Fruit fly (Drosophila melanogaster) whole organism, embryonic: ENCODE measurements around the gene CG12310.
A peak's percentile ranks its signal among the peaks of the same experiment; 100 is the strongest.

Experiments used
- Abd-B ChIP-seq: fragments of 200-800 bp; sonication (Bioruptor generic); optimal IDR thresholded peaks from 2 replicates; lab custom pipeline; 2018; ENCODE audit warnings: missing biosample characterization, mild to moderate bottlenecking, missing genetic modification characterization, moderate library complexity
- Atf3 ChIP-seq: fragments of 200-800 bp; sonication (Bioruptor generic); optimal IDR thresholded peaks from 3 replicates; lab custom pipeline; 2016; ENCODE audit warnings: missing biosample characterization, missing genetic modification characterization
- Blimp-1 ChIP-seq: fragments of 200-800 bp; sonication (Bioruptor generic); optimal IDR thresholded peaks from 3 replicates; lab custom pipeline; 2018; ENCODE audit warnings: missing biosample characterization, missing genetic modification characterization, mild to moderate bottlenecking, moderate library complexity, missing genetic modification reagents
- C15 ChIP-seq: fragments of 200-800 bp; sonication (Bioruptor generic); IDR thresholded peaks from 3 replicates; pipeline ENCODE4 v1.3.6; 2022; ENCODE audit warnings: missing biosample characterization, missing genetic modification characterization
- CG11085 ChIP-seq: fragments of 200-800 bp; sonication (Bioruptor generic); IDR thresholded peaks from 2 replicates; pipeline ENCODE4 v1.3.6; 2022; ENCODE audit warnings: missing biosample characterization, missing genetic modification characterization
- CG12659 ChIP-seq: fragments of 200-800 bp; sonication (Bioruptor generic); optimal IDR thresholded peaks from 3 replicates; lab custom pipeline; 2017; ENCODE audit warnings: mild to moderate bottlenecking, missing biosample characterization, missing genetic modification reagents, missing genetic modification characterization
- CG13775 ChIP-seq: fragments of 200-800 bp; sonication (Bioruptor generic); optimal IDR thresholded peaks from 3 replicates; lab custom pipeline; 2017; ENCODE audit warnings: missing biosample characterization, mild to moderate bottlenecking, missing genetic modification characterization
- CG14441 ChIP-seq: fragments of 200-800 bp; sonication (Bioruptor generic); IDR thresholded peaks from 2 replicates; pipeline ENCODE4 v1.3.6; 2022; ENCODE audit warnings: missing biosample characterization, missing genetic modification characterization
- CG14667 ChIP-seq: fragments of 200-800 bp; sonication (Bioruptor generic); IDR thresholded peaks from 2 replicates; pipeline ENCODE4 v1.3.6; 2022; ENCODE audit warnings: missing biosample characterization, missing genetic modification characterization
- CG14965 ChIP-seq: fragments of 200-800 bp; sonication (Bioruptor generic); optimal IDR thresholded peaks from 2 replicates; lab custom pipeline; 2016; ENCODE audit warnings: missing biosample characterization, missing genetic modification characterization, borderline replicate concordance
- CG15073 ChIP-seq: fragments of 200-800 bp; sonication (Bioruptor generic); optimal IDR thresholded peaks from 2 replicates; lab custom pipeline; 2016; ENCODE audit warnings: missing biosample characterization, missing genetic modification characterization
- CG2199 ChIP-seq: fragments of 200-800 bp; sonication (Bioruptor generic); IDR thresholded peaks from 3 replicates; pipeline ENCODE4 v1.3.6; 2022; ENCODE audit warnings: missing biosample characterization, missing genetic modification characterization
- CG2712 ChIP-seq: fragments of 200-800 bp; optimal IDR thresholded peaks from 3 replicates; lab custom pipeline; 2019; ENCODE audit warnings: missing biosample characterization, mild to moderate bottlenecking, missing genetic modification characterization, moderate library complexity
- CG2875 ChIP-seq: fragments of 200-800 bp; sonication (Bioruptor generic); optimal IDR thresholded peaks from 2 replicates; lab custom pipeline; 2017; ENCODE audit warnings: missing biosample characterization, mild to moderate bottlenecking, missing genetic modification characterization, missing genetic modification reagents
- CG3065 ChIP-seq: fragments of 200-800 bp; sonication (Bioruptor generic); optimal IDR thresholded peaks from 2 replicates; lab custom pipeline; 2016; ENCODE audit warnings: missing biosample characterization, missing genetic modification characterization
- CG31365 ChIP-seq: fragments of 200-800 bp; sonication (Bioruptor generic); optimal IDR thresholded peaks from 2 replicates; lab custom pipeline; 2018; ENCODE audit warnings: missing biosample characterization, mild to moderate bottlenecking, missing genetic modification characterization
- CG3281 ChIP-seq: fragments of 200-800 bp; sonication (Bioruptor generic); optimal IDR thresholded peaks from 3 replicates; lab custom pipeline; 2017; ENCODE audit warnings: missing biosample characterization, mild to moderate bottlenecking, missing genetic modification characterization
- CG34376 ChIP-seq: fragments of 200-800 bp; sonication (Bioruptor generic); optimal IDR thresholded peaks from 2 replicates; lab custom pipeline; 2018; ENCODE audit warnings: missing biosample characterization, mild to moderate bottlenecking, missing genetic modification characterization
- CG4707 ChIP-seq: fragments of 200-800 bp; sonication (Bioruptor generic); optimal IDR thresholded peaks from 2 replicates; lab custom pipeline; 2018; ENCODE audit warnings: missing biosample characterization, mild to moderate bottlenecking, missing genetic modification characterization, moderate library complexity
- CG6854 ChIP-seq: fragments of 200-800 bp; sonication (Bioruptor generic); optimal IDR thresholded peaks from 3 replicates; lab custom pipeline; 2017; ENCODE audit warnings: missing biosample characterization, mild to moderate bottlenecking, missing genetic modification characterization
- CG8290 ChIP-seq, 3 experiments: fragments of 200-800 bp; sonication (Bioruptor generic); optimal IDR thresholded peaks; 2 replicates each; lab custom pipeline; 2016 to 2019; ENCODE audit warnings: missing biosample characterization in 3 of 3, missing genetic modification characterization in 3 of 3, mild to moderate bottlenecking in 2 of 3, moderate library complexity in 1 of 3
- CG8765 ChIP-seq: fragments of 200-800 bp; sonication (Bioruptor generic); IDR thresholded peaks from 2 replicates; pipeline ENCODE4 v1.3.6; 2022; ENCODE audit warnings: missing biosample characterization, missing genetic modification characterization
- D19A ChIP-seq: fragments of 200-800 bp; optimal IDR thresholded peaks from 3 replicates; lab custom pipeline; 2019; ENCODE audit warnings: missing biosample characterization, mild to moderate bottlenecking, missing genetic modification characterization, moderate library complexity
- Doc2 ChIP-seq: fragments of 200-800 bp; sonication (Bioruptor generic); IDR thresholded peaks from 2 replicates; pipeline ENCODE4 v1.3.6; 2022; ENCODE audit warnings: missing biosample characterization, missing genetic modification characterization
- Drgx ChIP-seq: fragments of 200-800 bp; sonication (Bioruptor generic); IDR thresholded peaks from 2 replicates; pipeline ENCODE4 v1.3.6; 2022; ENCODE audit warnings: missing biosample characterization, missing genetic modification characterization
- Fer3 ChIP-seq: fragments of 200-800 bp; sonication (Bioruptor generic); optimal IDR thresholded peaks from 2 replicates; lab custom pipeline; 2018; ENCODE audit warnings: missing biosample characterization, mild to moderate bottlenecking, missing genetic modification characterization, moderate library complexity
- Hr51 ChIP-seq, 2 experiments: fragments of 200-800 bp; sonication (Bioruptor generic); optimal IDR thresholded peaks; 2 replicates in 1 of 2; 3 replicates in 1 of 2; lab custom pipeline; 2016 to 2018; ENCODE audit warnings: missing biosample characterization in 2 of 2, missing genetic modification characterization in 2 of 2, mild to moderate bottlenecking in 1 of 2, moderate library complexity in 1 of 2
- Lim3 ChIP-seq: fragments of 200-800 bp; sonication (Bioruptor generic); IDR thresholded peaks from 2 replicates; pipeline ENCODE4 v1.3.6; 2022; ENCODE audit warnings: missing biosample characterization, missing genetic modification characterization
- Mrtf ChIP-seq: fragments of 200-800 bp; sonication (Bioruptor generic); IDR thresholded peaks from 3 replicates; pipeline ENCODE4 v1.3.6; 2022; ENCODE audit warnings: missing biosample characterization, missing genetic modification characterization
- Nf-YB ChIP-seq: fragments of 200-800 bp; sonication (Bioruptor generic); optimal IDR thresholded peaks from 3 replicates; lab custom pipeline; 2019; ENCODE audit warnings: missing biosample characterization, mild to moderate bottlenecking, missing genetic modification characterization, moderate library complexity
- Nf-YC ChIP-seq: fragments of 200-800 bp; optimal IDR thresholded peaks from 3 replicates; lab custom pipeline; 2019; ENCODE audit warnings: missing biosample characterization, mild to moderate bottlenecking, missing genetic modification characterization, moderate library complexity
- Optix ChIP-seq: fragments of 200-800 bp; sonication (Bioruptor generic); IDR thresholded peaks from 3 replicates; pipeline ENCODE4 v1.3.6; 2022; ENCODE audit warnings: missing biosample characterization, missing genetic modification characterization
- br ChIP-seq: fragments of >200 bp; optimal IDR thresholded peaks from 2 replicates; lab custom pipeline; 2017
- crc ChIP-seq: fragments of 200-800 bp; sonication (Bioruptor generic); optimal IDR thresholded peaks from 2 replicates; lab custom pipeline; 2016; ENCODE audit warnings: missing biosample characterization, missing genetic modification characterization
- cwo ChIP-seq: fragments of 200-800 bp; sonication (Bioruptor generic); optimal IDR thresholded peaks from 3 replicates; lab custom pipeline; 2017; ENCODE audit warnings: missing biosample characterization, missing genetic modification characterization, mild to moderate bottlenecking, moderate library complexity, missing genetic modification reagents
- dpn ChIP-seq, 2 experiments: fragments of 200-800 bp; sonication (Bioruptor generic); optimal IDR thresholded peaks; 3 replicates each; lab custom pipeline; 2016; ENCODE audit warnings: missing biosample characterization in 2 of 2, missing genetic modification characterization in 2 of 2
- ewg ChIP-seq: fragments of 200-800 bp; sonication (Bioruptor generic); optimal IDR thresholded peaks from 3 replicates; lab custom pipeline; 2017; ENCODE audit warnings: mild to moderate bottlenecking, missing biosample characterization, missing genetic modification reagents, missing genetic modification characterization
- fu2 ChIP-seq: fragments of 200-800 bp; sonication (Bioruptor generic); optimal IDR thresholded peaks from 2 replicates; lab custom pipeline; 2016; ENCODE audit warnings: missing biosample characterization, missing genetic modification characterization
- kay ChIP-seq: fragments of 200-800 bp; sonication (Bioruptor generic); optimal IDR thresholded peaks from 2 replicates; lab custom pipeline; 2016; ENCODE audit warnings: missing biosample characterization, missing genetic modification characterization
- klu ChIP-seq: fragments of 200-800 bp; sonication (Bioruptor generic); IDR thresholded peaks from 2 replicates; pipeline ENCODE4 v1.3.6; 2022; ENCODE audit warnings: missing biosample characterization, missing genetic modification characterization
- maf-S ChIP-seq: fragments of 200-800 bp; sonication (Bioruptor generic); optimal IDR thresholded peaks from 2 replicates; lab custom pipeline; 2016; ENCODE audit warnings: missing biosample characterization, missing genetic modification characterization
- mam ChIP-seq: fragments of 200-800 bp; sonication (Bioruptor generic); optimal IDR thresholded peaks from 3 replicates; lab custom pipeline; 2016; ENCODE audit warnings: missing biosample characterization, missing genetic modification characterization
- nom ChIP-seq: fragments of 200-800 bp; sonication (Bioruptor generic); optimal IDR thresholded peaks from 2 replicates; lab custom pipeline; 2017; ENCODE audit warnings: missing biosample characterization, missing genetic modification characterization, mild to moderate bottlenecking, moderate library complexity, missing genetic modification reagents
- pum ChIP-seq: fragments of 200-800 bp; sonication (Bioruptor generic); optimal IDR thresholded peaks from 2 replicates; lab custom pipeline; 2016; ENCODE audit warnings: missing biosample characterization, missing genetic modification characterization
- sens-2 ChIP-seq: fragments of 200-800 bp; sonication (Bioruptor generic); IDR thresholded peaks from 2 replicates; pipeline ENCODE4 v1.3.6; 2022; ENCODE audit warnings: missing biosample characterization, missing genetic modification characterization
- sna ChIP-seq: fragments of 200-800 bp; sonication (Bioruptor generic); IDR thresholded peaks from 2 replicates; pipeline ENCODE4 v1.3.6; 2022; ENCODE audit warnings: missing biosample characterization, missing genetic modification characterization; ENCODE audit not compliant: partially characterized antibody
- sob ChIP-seq: fragments of 200-800 bp; sonication (Bioruptor generic); IDR thresholded peaks from 2 replicates; pipeline ENCODE4 v1.3.6; 2022; ENCODE audit warnings: missing biosample characterization, missing genetic modification characterization
- wek ChIP-seq: fragments of 200-800 bp; sonication (Bioruptor generic); optimal IDR thresholded peaks from 3 replicates; lab custom pipeline; 2018; ENCODE audit warnings: missing biosample characterization, mild to moderate bottlenecking, missing genetic modification characterization, moderate library complexity
- yki ChIP-seq: fragments of >200 bp; optimal IDR thresholded peaks from 3 replicates; lab custom pipeline; 2018
- z ChIP-seq: fragments of 200-800 bp; sonication (Bioruptor generic); IDR thresholded peaks from 3 replicates; pipeline ENCODE4 v1.3.6; 2022; ENCODE audit warnings: missing biosample characterization, missing genetic modification characterization
- zen ChIP-seq: fragments of 200-800 bp; sonication (Bioruptor generic); optimal IDR thresholded peaks from 3 replicates; lab custom pipeline; 2018; ENCODE audit warnings: missing biosample characterization, mild to moderate bottlenecking, missing genetic modification characterization, moderate library complexity

CG12310 gene

DNA sequence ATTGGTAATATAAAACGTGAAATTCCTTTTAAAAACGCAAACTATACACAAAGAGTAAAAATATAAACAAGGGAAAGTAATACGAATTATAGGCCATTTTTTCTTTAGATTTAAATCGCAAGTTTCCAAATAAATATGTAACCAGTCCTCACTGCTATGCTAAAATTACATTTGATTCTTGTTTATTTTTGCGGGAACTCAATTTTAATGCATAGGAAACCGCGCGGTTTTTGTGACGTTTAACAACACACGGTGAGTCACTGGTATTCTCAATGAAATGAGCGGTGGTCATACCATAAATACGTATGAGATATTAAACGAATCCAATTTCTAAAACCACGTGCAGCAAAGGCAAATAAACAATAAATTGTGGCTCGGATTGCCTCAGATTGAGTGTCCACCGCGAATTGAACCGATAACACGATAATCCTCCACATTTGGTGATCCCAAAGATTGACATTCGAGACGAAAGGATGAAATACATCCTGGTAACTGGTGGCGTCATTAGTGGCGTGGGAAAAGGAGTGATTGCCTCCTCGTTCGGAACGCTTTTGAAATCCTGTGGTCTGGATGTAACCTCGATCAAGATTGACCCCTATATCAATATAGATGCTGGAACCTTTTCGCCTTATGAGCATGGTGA lies 47.4 kb upstream of the CG12310 start, which contains the start of gene Ctps (continued):
- TF ChIP-seq z (GFP tag; lab: Robert Waterston, UW), result 0 out of 3 replicates have a peak, but pooled peaks have one; percentile 7
- TF ChIP-seq CG31365 (tag; lab: Kevin White, UChicago), result no peak
- TF ChIP-seq cwo (GFP tag; lab: Kevin White, UChicago), result no peak
- TF ChIP-seq CG3065, result no peak
- no peak for TF ChIP-seq crc
- TF ChIP-seq Blimp-1 (GFP tag; lab: Kevin White, UChicago), result no peak
- peak; percentile 35 for TF ChIP-seq CG34376
- no peak for TF ChIP-seq CG8765 (GFP tag; lab: Robert Waterston, UW)
- no peak for TF ChIP-seq yki (lab: Kevin White, UChicago)
- no peak for TF ChIP-seq br
- peak in 1 of 2 experiments; percentile 15 for TF ChIP-seq Hr51 (GFP tag; optimal IDR thresholded peaks at IDR 0.05; lab: Kevin White, UChicago)
- TF ChIP-seq CG3281, result no peak
- TF ChIP-seq Abd-B (GFP tag; lab: Kevin White, UChicago), result no peak
- no peak for TF ChIP-seq Doc2 (GFP tag; lab: Robert Waterston, UW)
- no peak for TF ChIP-seq CG8290 (GFP tag; optimal IDR thresholded peaks at IDR 0.05; lab: Kevin White, UChicago)
- peak in 1 of 2 experiments; percentile 61 for TF ChIP-seq CG8290 (tag; optimal IDR thresholded peaks at IDR 0.05; lab: Kevin White, UChicago)
- TF ChIP-seq ewg, result no peak
- no peak for TF ChIP-seq nom (GFP tag; lab: Kevin White, UChicago)
- TF ChIP-seq fu2 (GFP tag; lab: Kevin White, UChicago), result no peak
- no peak for TF ChIP-seq Drgx (GFP tag; lab: Robert Waterston, UW)
- TF ChIP-seq C15 (GFP tag; lab: Robert Waterston, UW), result no peak
- TF ChIP-seq Nf-YC (tag; lab: Kevin White, UChicago), result no peak
- TF ChIP-seq CG2712, result no peak
- no peak for TF ChIP-seq CG15073
- TF ChIP-seq kay (GFP tag; lab: Kevin White, UChicago), result no peak
- TF ChIP-seq CG14441 (GFP tag; lab: Robert Waterston, UW), result no peak
- TF ChIP-seq CG14667 (GFP tag; lab: Robert Waterston, UW), result no peak
- TF ChIP-seq CG13775 (GFP tag; lab: Kevin White, UChicago), result no peak
- no peak for TF ChIP-seq D19A (tag; lab: Kevin White, UChicago)
- no peak for TF ChIP-seq pum (GFP tag; lab: Kevin White, UChicago)
- TF ChIP-seq zen, result no peak
- no peak for TF ChIP-seq CG2199 (GFP tag; lab: Robert Waterston, UW)
- peak; percentile 20 for TF ChIP-seq Fer3 (tag; lab: Kevin White, UChicago)
- TF ChIP-seq sob, result peak; percentile 40; the same call in 1 of the 2 replicates
- TF ChIP-seq sens-2 (GFP tag; lab: Robert Waterston, UW), result no peak
- TF ChIP-seq mam, result peak; percentile 21
- no peak for TF ChIP-seq Optix (GFP tag; lab: Robert Waterston, UW)
- TF ChIP-seq maf-S (GFP tag; lab: Kevin White, UChicago), result no peak
- TF ChIP-seq CG6854 (GFP tag; lab: Kevin White, UChicago), result no peak
- no peak for TF ChIP-seq Mrtf (GFP tag; lab: Robert Waterston, UW)
- TF ChIP-seq dpn (GFP tag; optimal IDR thresholded peaks at IDR 0.05; lab: Kevin White, UChicago), result peak in 1 of 2 experiments; percentile 5
- no peak for TF ChIP-seq CG11085
- no peak for TF ChIP-seq Atf3
- TF ChIP-seq sna (GFP tag; lab: Robert Waterston, UW), result no peak
- no peak for TF ChIP-seq CG4707 (GFP tag; lab: Kevin White, UChicago)
- no peak for TF ChIP-seq wek (GFP tag; lab: Kevin White, UChicago)
- TF ChIP-seq CG2875 (GFP tag; lab: Kevin White, UChicago), result no peak
- TF ChIP-seq CG14965 (GFP tag; lab: Kevin White, UChicago), result no peak
- TF ChIP-seq CG12659 (GFP tag; lab: Kevin White, UChicago), result peak; percentile 24
- TF ChIP-seq Nf-YB (GFP tag; lab: Kevin White, UChicago), result no peak
- TF ChIP-seq klu (GFP tag; lab: Robert Waterston, UW), result no peak
- TF ChIP-seq Lim3, result no peak
